Fruit fly (Drosophila melanogaster): Measurements from ENCODE around the gene 5-HT2A.

Gene 5-HT2A

dm6 chr3R:4645457-4646082 is 32.9 kb downstream of the 5-HT2A start, which contains the start of the genes Dlip2 and rpk (continued):
- TF ChIP-seq Myb (GFP tag; optimal IDR thresholded peaks at IDR 0.05) (peak; percentile 32), Sin3A (optimal IDR thresholded peaks at IDR 0.05) (peak; percentile 6), repo (GFP tag; optimal IDR thresholded peaks at IDR 0.05) (no peak), CG11398 (GFP tag; optimal IDR thresholded peaks at IDR 0.05) (no peak), Rx (GFP tag; IDR thresholded peaks at IDR 0.05) (no peak), Neu2 (GFP tag; optimal IDR thresholded peaks at IDR 0.05; ENCODE audit: borderline replicate concordance) (no peak), CG11723 (GFP tag; optimal IDR thresholded peaks at IDR 0.05) (no peak), CG31365 (tag; optimal IDR thresholded peaks at IDR 0.05) (no peak), ci (GFP tag; IDR thresholded peaks at IDR 0.05) (no peak), inv (GFP tag; IDR thresholded peaks at IDR 0.05; ENCODE audit: partially characterized antibody) (peak; percentile 79), grn (GFP tag; optimal IDR thresholded peaks at IDR 0.05) (no peak), dan (GFP tag; IDR thresholded peaks at IDR 0.05) (no peak), tap (tag; optimal IDR thresholded peaks at IDR 0.05) (no peak), CG2875 (GFP tag; optimal IDR thresholded peaks at IDR 0.05) (no peak), B-H2 (GFP tag; optimal IDR thresholded peaks at IDR 0.05) (no peak), pum (GFP tag; optimal IDR thresholded peaks at IDR 0.05) (no peak), org-1 (GFP tag; optimal IDR thresholded peaks at IDR 0.05) (no peak), nmo (GFP tag; optimal IDR thresholded peaks at IDR 0.05) (peak; percentile 45), CG17568 (GFP tag; optimal IDR thresholded peaks at IDR 0.05) (no peak), ato (GFP tag; IDR thresholded peaks at IDR 0.05; ENCODE audit: partially characterized antibody) (peak; percentile 89), CG2712 (tag; optimal IDR thresholded peaks at IDR 0.05) (peak; percentile 5), Mad (GFP tag; optimal IDR thresholded peaks at IDR 0.05) (no peak), Fer3 (tag; optimal IDR thresholded peaks at IDR 0.05) (no peak), h (optimal IDR thresholded peaks at IDR 0.05) (no peak), Meics (GFP tag; optimal IDR thresholded peaks at IDR 0.05) (no peak), kah (GFP tag; optimal IDR thresholded peaks at IDR 0.05) (no peak), CG11695 (GFP tag; IDR thresholded peaks at IDR 0.05) (no peak), Ptx1 (GFP tag; IDR thresholded peaks at IDR 0.05) (no peak), hbn (GFP tag; IDR thresholded peaks at IDR 0.05; ENCODE audit: partially characterized antibody) (peak; percentile 88), lmd (GFP tag; IDR thresholded peaks at IDR 0.05) (no peak), CG7839 (tag; optimal IDR thresholded peaks at IDR 0.05) (no peak), CG10321 (GFP tag; IDR thresholded peaks at IDR 0.05) (no peak), sens (GFP tag) (peak; percentile 74), otp (GFP tag; IDR thresholded peaks at IDR 0.05) (no peak), Xbp1 (GFP tag; optimal IDR thresholded peaks at IDR 0.05) (no peak), CrebB (tag; optimal IDR thresholded peaks at IDR 0.05) (no peak), ERR (GFP tag; optimal IDR thresholded peaks at IDR 0.05) (no peak), CG6254 (GFP tag; optimal IDR thresholded peaks at IDR 0.05) (no peak), CG17328 (GFP tag; IDR thresholded peaks at IDR 0.05) (no peak), Atf3 (GFP tag; optimal IDR thresholded peaks at IDR 0.05) (no peak), CG1529 (GFP tag; optimal IDR thresholded peaks at IDR 0.05) (no peak), CG9437 (GFP tag; optimal IDR thresholded peaks at IDR 0.05) (peak; percentile 30), eyg (GFP tag; optimal IDR thresholded peaks at IDR 0.05) (no peak), ttk (GFP tag; IDR thresholded peaks at IDR 0.05) (no peak), GATAe (GFP tag; conservative IDR thresholded peaks at IDR 0.05) (no peak), CG15514 (GFP tag; optimal IDR thresholded peaks at IDR 0.05) (peak; percentile 19), Hey (tag; optimal IDR thresholded peaks at IDR 0.05) (no peak), gcm (GFP tag; optimal IDR thresholded peaks at IDR 0.05) (no peak), CG3407 (GFP tag; optimal IDR thresholded peaks at IDR 0.05) (no peak), ewg (GFP tag; optimal IDR thresholded peaks at IDR 0.05) (no peak), Kr (GFP tag; optimal IDR thresholded peaks at IDR 0.05) (no peak), CG3163 (GFP tag; optimal IDR thresholded peaks at IDR 0.05) (no peak)
